Worm (Caenorhabditis elegans) whole organism, young adult: Measurements from ENCODE around the gene Y57G11C.48.

Experiments used
- C06A6.2 ChIP-seq: fragments of 200-800 bp; sonication (Bioruptor generic); conservative IDR thresholded peaks from 2 replicates; pipeline ENCODE4 v1.3.6; 2022; ENCODE audit warnings: missing genetic modification characterization, missing compliant biosample characterization
- F37B4.10 ChIP-seq: fragments of 200-800 bp; sonication (Bioruptor generic); IDR thresholded peaks from 2 replicates; pipeline ENCODE4 v1.3.6; 2022; ENCODE audit warnings: missing genetic modification characterization, missing compliant biosample characterization
- F39B2.1 ChIP-seq: fragments of 200-800 bp; sonication (Bioruptor generic); IDR thresholded peaks from 2 replicates; pipeline ENCODE4 v1.3.6; 2022; ENCODE audit warnings: missing genetic modification reagents, missing genetic modification characterization, missing compliant biosample characterization
- F49E8.2 ChIP-seq: sonication (generic microtip); optimal IDR thresholded peaks from 3 replicates; lab custom pipeline; 2017; ENCODE audit warnings: missing genetic modification characterization, mild to moderate bottlenecking, missing compliant biosample characterization, antibody characterized with exemption, moderate library complexity; ENCODE audit not compliant: insufficient read depth
- F55B11.4 ChIP-seq: sonication (generic microtip); optimal IDR thresholded peaks from 2 replicates; lab custom pipeline; 2016; ENCODE audit warnings: missing compliant biosample characterization, missing genetic modification characterization, borderline replicate concordance; ENCODE audit not compliant: insufficient read depth
- F57A8.1 ChIP-seq: fragments of 200-800 bp; sonication (Bioruptor generic); optimal IDR thresholded peaks from 2 replicates; lab custom pipeline; 2018; ENCODE audit warnings: mild to moderate bottlenecking, missing genetic modification characterization, moderate library complexity, missing compliant biosample characterization
- F57C9.4 ChIP-seq: sonication (generic microtip); optimal IDR thresholded peaks from 2 replicates; lab custom pipeline; 2017; ENCODE audit warnings: mild to moderate bottlenecking, missing genetic modification characterization, missing compliant biosample characterization
- T26A5.8 ChIP-seq: sonication (generic microtip); optimal IDR thresholded peaks from 2 replicates; lab custom pipeline; 2016; ENCODE audit warnings: missing genetic modification characterization, missing compliant biosample characterization
- Y53F4B.3 ChIP-seq: fragments of 200-800 bp; sonication (Bioruptor generic); IDR thresholded peaks from 2 replicates; pipeline ENCODE4 v1.3.6; 2022; ENCODE audit warnings: missing genetic modification reagents, missing genetic modification characterization, missing compliant biosample characterization
- Y56A3A.18 ChIP-seq: fragments of 200-800 bp; sonication (Bioruptor generic); IDR thresholded peaks from 2 replicates; pipeline ENCODE4 v1.3.6; 2022; ENCODE audit warnings: missing genetic modification reagents, missing genetic modification characterization, missing compliant biosample characterization
- Y79H2A.3 ChIP-seq: fragments of 200-800 bp; sonication (Bioruptor generic); conservative IDR thresholded peaks from 2 replicates; pipeline ENCODE4 v1.3.6; 2022; ENCODE audit warnings: missing genetic modification reagents, missing genetic modification characterization, missing compliant biosample characterization
- attf-6 ChIP-seq: fragments of 200-800 bp; sonication (Bioruptor generic); IDR thresholded peaks from 2 replicates; pipeline ENCODE4 v1.3.6; 2022; ENCODE audit warnings: missing genetic modification reagents, missing genetic modification characterization, missing compliant biosample characterization
- bed-2 ChIP-seq: fragments of 200-800 bp; sonication (Bioruptor generic); IDR thresholded peaks from 2 replicates; pipeline ENCODE4 v1.3.6; 2022; ENCODE audit warnings: missing genetic modification reagents, missing genetic modification characterization, missing compliant biosample characterization
- cebp-1 ChIP-seq, 2 experiments: fragments of 200-800 bp in 1 of 2; sonication (Bioruptor generic) in 1 of 2; sonication (generic microtip) in 1 of 2; IDR thresholded peaks in 1 of 2; optimal IDR thresholded peaks in 1 of 2; 2 replicates each; pipeline versions ENCODE4 v1.3.6 to Lab custom; 2017 to 2022; ENCODE audit warnings: missing compliant biosample characterization in 2 of 2, missing genetic modification characterization in 2 of 2, mild to moderate bottlenecking in 1 of 2, missing genetic modification reagents in 1 of 2, moderate library complexity in 1 of 2
- cebp-2 ChIP-seq: fragments of 200-800 bp; sonication (Bioruptor generic); IDR thresholded peaks from 2 replicates; pipeline ENCODE4 v1.3.6; 2022; ENCODE audit warnings: missing genetic modification characterization, missing compliant biosample characterization
- die-1 ChIP-seq: sonication (generic microtip); optimal IDR thresholded peaks from 2 replicates; lab custom pipeline; 2016; ENCODE audit warnings: missing genotype, mild to moderate bottlenecking, missing genetic modification characterization, missing compliant biosample characterization
- egl-18 ChIP-seq: fragments of 200-800 bp; sonication (Bioruptor generic); IDR thresholded peaks from 2 replicates; pipeline ENCODE4 v1.3.6; 2022; ENCODE audit warnings: missing genetic modification reagents, missing genetic modification characterization, missing compliant biosample characterization
- egrh-3 ChIP-seq: fragments of 200-800 bp; sonication (Bioruptor generic); IDR thresholded peaks from 2 replicates; pipeline ENCODE4 v1.3.6; 2022; ENCODE audit warnings: missing genetic modification reagents, missing genetic modification characterization, missing compliant biosample characterization
- lin-26 ChIP-seq: fragments of 200-800 bp; sonication (Bioruptor generic); IDR thresholded peaks from 2 replicates; pipeline ENCODE4 v1.3.6; 2022; ENCODE audit warnings: missing genetic modification reagents, missing genetic modification characterization, missing compliant biosample characterization
- mcd-1 ChIP-seq: fragments of 200-800 bp; sonication (Bioruptor generic); IDR thresholded peaks from 2 replicates; pipeline ENCODE4 v1.3.6; 2022; ENCODE audit warnings: missing genetic modification reagents, missing genetic modification characterization, missing compliant biosample characterization
- nfya-1 ChIP-seq: sonication (generic microtip); optimal IDR thresholded peaks from 2 replicates; lab custom pipeline; 2017; ENCODE audit warnings: antibody characterized with exemption, missing compliant biosample characterization, missing genetic modification characterization, borderline replicate concordance; ENCODE audit not compliant: insufficient read depth
- nhr-27 ChIP-seq: fragments of 200-800 bp; sonication (Bioruptor generic); optimal IDR thresholded peaks from 2 replicates; lab custom pipeline; 2018; ENCODE audit warnings: mild to moderate bottlenecking, missing genetic modification characterization, moderate library complexity, missing compliant biosample characterization
- rcor-1 ChIP-seq: fragments of 200-800 bp; sonication (Bioruptor generic); IDR thresholded peaks from 2 replicates; pipeline ENCODE4 v1.3.6; 2022; ENCODE audit warnings: missing genetic modification reagents, missing genetic modification characterization, missing compliant biosample characterization
- rpc-1 ChIP-seq, 2 experiments: fragments of 150-350 bp in 1 of 2; sonication (generic microtip) in 1 of 2; optimal IDR thresholded peaks; 2 replicates each; lab custom pipeline; 2014 to 2018; ENCODE audit warnings: missing biosample characterization in 1 of 2, missing genetic modification characterization in 1 of 2, missing genetic modification reagents in 1 of 2, missing genotype in 1 of 2
- snpc-3.4 ChIP-seq: sonication (generic microtip); optimal IDR thresholded peaks from 2 replicates; lab custom pipeline; 2017; ENCODE audit warnings: missing genetic modification characterization, mild to moderate bottlenecking, missing compliant biosample characterization, antibody characterized with exemption, moderate library complexity, missing genotype, missing genetic modification reagents
- snpc-4 ChIP-seq, 5 experiments: fragments of 150-350 bp in 1 of 5; sonication (generic microtip) in 4 of 5; optimal IDR thresholded peaks; 2 replicates each; lab custom pipeline; 2014 to 2018; ENCODE audit warnings: missing genetic modification characterization in 5 of 5, missing biosample characterization in 3 of 5, antibody characterized with exemption in 2 of 5, mild to moderate bottlenecking in 2 of 5, missing compliant biosample characterization in 2 of 5, missing genotype in 2 of 5, moderate library complexity in 2 of 5, missing genetic modification reagents in 1 of 5
- unc-130 ChIP-seq: sonication (generic microtip); optimal IDR thresholded peaks from 2 replicates; lab custom pipeline; 2016; ENCODE audit warnings: missing genetic modification reagents, missing genetic modification characterization, missing compliant biosample characterization
- zfh-2 ChIP-seq: fragments of 200-800 bp; sonication (Bioruptor generic); conservative IDR thresholded peaks from 2 replicates; pipeline ENCODE4 v1.3.6; 2022; ENCODE audit warnings: missing genetic modification reagents, missing genetic modification characterization, missing compliant biosample characterization
- ztf-18 ChIP-seq: sonication (generic microtip); optimal IDR thresholded peaks from 2 replicates; lab custom pipeline; 2016; ENCODE audit warnings: missing genotype, mild to moderate bottlenecking, missing genetic modification characterization, missing compliant biosample characterization

The Y57G11C.48 gene

ce11 chrIV:14944234-14944633 lies at the start of gene Y57G11C.48:
Gene Y57G11C.48, minus strand, starts transcription at chrIV:14944334.
- TF ChIP-seq attf-6 (GFP tag; lab: Robert Waterston, UW) (peak; percentile 17; the same call in 1 of the 2 replicates), F57C9.4 (tag; lab: Kevin White, UChicago) (no peak)

DNA sequence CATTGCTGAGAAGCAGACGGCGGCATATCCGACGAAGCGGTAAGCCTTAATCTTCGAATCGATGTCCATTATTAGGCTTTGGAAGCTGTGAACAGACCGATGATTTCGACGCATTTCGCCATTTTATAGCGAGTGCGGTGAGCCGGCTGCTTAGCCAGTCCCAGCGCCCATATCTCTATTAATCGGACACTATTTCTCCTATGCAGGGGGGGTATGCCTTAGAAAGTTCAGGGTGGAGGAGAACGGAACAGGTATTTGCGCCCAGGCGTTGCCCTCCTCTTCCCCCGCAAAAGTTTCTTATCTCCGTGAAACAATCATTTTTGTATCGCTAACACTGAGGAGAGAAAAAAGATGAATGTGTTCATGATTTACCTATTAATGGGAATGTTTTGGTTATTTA lies 42.5 kb upstream of the Y57G11C.48 start, which contains the start of gene dpy-4:
Gene dpy-4 (minus strand): TSS at position 101 of the 400 bp plus-strand sequence.
- TF ChIP-seq Y79H2A.3: no peak
- TF ChIP-seq Y53F4B.3: no peak
- no peak for TF ChIP-seq F55B11.4
- TF ChIP-seq T26A5.8 (tag; lab: Kevin White, UChicago): no peak
- TF ChIP-seq bed-2: no peak
- no peak for TF ChIP-seq zfh-2 (GFP tag; lab: Robert Waterston, UW)
- no peak for TF ChIP-seq cebp-1 (GFP tag; IDR thresholded peaks at IDR 0.05; lab: Robert Waterston, UW)
- TF ChIP-seq cebp-1 (tag; optimal IDR thresholded peaks at IDR 0.05; lab: Kevin White, UChicago): no peak
- no peak for TF ChIP-seq rpc-1 (optimal IDR thresholded peaks at IDR 0.05; lab: Kevin White, UChicago)
- TF ChIP-seq rpc-1 (tag; optimal IDR thresholded peaks at IDR 0.05; lab: Kevin White, UChicago): no peak
- no peak for TF ChIP-seq snpc-3.4 (tag; lab: Kevin White, UChicago)
- no peak for TF ChIP-seq egl-18 (GFP tag; lab: Robert Waterston, UW)
- no peak for TF ChIP-seq F39B2.1 (GFP tag; lab: Robert Waterston, UW)
- TF ChIP-seq F37B4.10 (GFP tag; lab: Robert Waterston, UW): no peak
- no peak for TF ChIP-seq unc-130 (GFP tag; lab: Kevin White, UChicago)
- no peak for TF ChIP-seq F49E8.2 (tag; lab: Kevin White, UChicago)
- no peak for TF ChIP-seq lin-26 (GFP tag; lab: Robert Waterston, UW)
- TF ChIP-seq nfya-1 (tag; lab: Kevin White, UChicago): no peak
- no peak for TF ChIP-seq C06A6.2 (GFP tag; lab: Robert Waterston, UW)
- TF ChIP-seq mcd-1 (GFP tag; lab: Robert Waterston, UW): no peak

DNA sequence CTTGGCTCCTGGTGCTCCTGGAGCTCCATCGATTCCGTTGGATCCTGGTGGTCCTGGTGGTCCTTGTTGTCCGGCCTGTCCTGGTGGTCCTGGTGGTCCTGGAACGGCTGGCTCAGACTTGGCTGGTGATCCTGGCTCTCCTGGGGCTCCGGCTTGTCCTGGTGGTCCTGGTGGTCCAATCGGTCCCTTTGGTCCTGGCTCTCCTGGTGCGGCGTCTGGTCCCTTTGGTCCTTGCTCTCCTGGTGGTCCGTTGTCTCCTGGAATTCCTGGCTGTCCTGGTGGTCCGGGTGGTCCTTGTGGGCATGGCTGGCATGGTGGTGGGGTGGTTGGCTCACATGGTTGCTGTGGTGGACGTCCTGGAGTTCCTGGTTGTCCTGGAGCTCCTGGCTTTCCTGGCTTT lies 41.7 kb upstream of the Y57G11C.48 start:
- peak; percentile 88 for TF ChIP-seq egrh-3
- no peak for TF ChIP-seq cebp-2 (GFP tag; lab: Robert Waterston, UW)
- no peak for TF ChIP-seq F57A8.1 (GFP tag; lab: Kevin White, UChicago)
- TF ChIP-seq Y56A3A.18 (GFP tag; lab: Robert Waterston, UW): no peak
- no peak for TF ChIP-seq rcor-1 (GFP tag; lab: Robert Waterston, UW)

DNA sequence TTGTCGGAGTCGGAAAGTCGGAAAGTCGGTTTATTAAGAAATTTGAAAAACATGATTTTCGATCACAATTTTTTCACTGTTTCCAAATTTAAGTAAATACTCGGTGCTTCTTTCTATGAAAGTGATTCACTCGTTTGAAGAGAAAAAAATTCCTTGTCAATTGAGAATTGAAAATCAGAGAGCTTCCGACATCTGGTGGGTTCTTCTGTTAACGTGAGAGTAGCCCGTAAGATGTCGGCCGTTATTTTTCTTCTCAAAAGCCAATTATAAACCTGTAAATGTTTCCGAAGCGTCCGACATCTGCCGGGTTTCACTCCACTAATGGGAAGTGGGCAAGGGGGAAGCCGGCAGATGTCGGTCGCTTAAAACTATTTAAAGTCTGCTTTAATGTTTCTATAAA lies 40.9 kb upstream of the Y57G11C.48 start:
- TF ChIP-seq snpc-4 (GFP tag; optimal IDR thresholded peaks at IDR 0.05; lab: Kevin White, UChicago): no peak
- TF ChIP-seq snpc-4 (tag; optimal IDR thresholded peaks at IDR 0.05; lab: Kevin White, UChicago): peak in 2 of 4 experiments; percentile 60 to 68
- TF ChIP-seq ztf-18 (tag; lab: Kevin White, UChicago): no peak
- no peak for TF ChIP-seq die-1 (tag; lab: Kevin White, UChicago)

- TF ChIP-seq nhr-27 (tag; lab: Kevin White, UChicago) (no peak), snpc-4 (GFP tag; optimal IDR thresholded peaks at IDR 0.05; lab: Kevin White, UChicago) (no peak), snpc-4 (tag; optimal IDR thresholded peaks at IDR 0.05; lab: Kevin White, UChicago) (peak in 1 of 4 experiments; percentile 44), attf-6 (GFP tag; lab: Robert Waterston, UW) (0 out of 2 replicates have a peak, but pooled peaks have one; percentile 6)
- TF ChIP-seq, all 124 proteins: peak for 2
Observed at ce11 chrIV:14981311-14981710, 37.2 kb upstream of the Y57G11C.48 start, which contains the start of gene atln-2. Gene atln-2, plus strand, starts transcription at chrIV:14981611.
